Fruit fly (Drosophila melanogaster) whole organism, prepupa: ENCODE data around the gene CG32024.

Experiments
- CG10631 ChIP-seq: fragments of 200-800 bp; sonication (Bioruptor generic); optimal IDR thresholded peaks from 2 replicates; lab custom pipeline; 2016; ENCODE audit warnings: missing biosample characterization, missing genetic modification characterization
- CG10669 ChIP-seq: fragments of 200-800 bp; sonication (Bioruptor generic); optimal IDR thresholded peaks from 3 replicates; lab custom pipeline; 2018; ENCODE audit warnings: missing biosample characterization, mild to moderate bottlenecking, missing genetic modification characterization, moderate library complexity
- CG11762 ChIP-seq: fragments of 200-800 bp; sonication (Bioruptor generic); optimal IDR thresholded peaks from 3 replicates; lab custom pipeline; 2016; ENCODE audit warnings: missing biosample characterization, missing genetic modification characterization; ENCODE audit not compliant: insufficient read depth
- CG11902 ChIP-seq: fragments of 200-800 bp; sonication (Bioruptor generic); optimal IDR thresholded peaks from 3 replicates; lab custom pipeline; 2016; ENCODE audit warnings: missing biosample characterization, missing genetic modification characterization
- CG15336 ChIP-seq: fragments of 200-800 bp; sonication (Bioruptor generic); IDR thresholded peaks from 2 replicates; pipeline ENCODE4 v1.3.6; 2022; ENCODE audit warnings: missing biosample characterization, missing genetic modification characterization
- CG3032 ChIP-seq: fragments of 200-800 bp; optimal IDR thresholded peaks from 2 replicates; lab custom pipeline; 2019; ENCODE audit warnings: missing biosample characterization, mild to moderate bottlenecking, missing genetic modification characterization, moderate library complexity
- CG31627 ChIP-seq: fragments of 200-800 bp; sonication (Bioruptor generic); optimal IDR thresholded peaks from 3 replicates; lab custom pipeline; 2016; ENCODE audit warnings: missing biosample characterization, missing genetic modification characterization
- CG32006 ChIP-seq: fragments of 200-800 bp; sonication (Bioruptor generic); optimal IDR thresholded peaks from 3 replicates; lab custom pipeline; 2017; ENCODE audit warnings: missing biosample characterization, mild to moderate bottlenecking, missing genetic modification characterization
- CG34406 ChIP-seq: fragments of 200-800 bp; sonication (Bioruptor generic); optimal IDR thresholded peaks from 3 replicates; lab custom pipeline; 2016; ENCODE audit warnings: missing biosample characterization, missing genetic modification characterization
- CG3919 ChIP-seq: fragments of 200-800 bp; sonication (Bioruptor generic); optimal IDR thresholded peaks from 3 replicates; lab custom pipeline; 2016; ENCODE audit warnings: missing biosample characterization, missing genetic modification characterization
- CG4318 ChIP-seq: fragments of 200-800 bp; sonication (Bioruptor generic); optimal IDR thresholded peaks from 3 replicates; lab custom pipeline; 2017; ENCODE audit warnings: missing biosample characterization, mild to moderate bottlenecking, missing genetic modification characterization
- CG6163 ChIP-seq: fragments of 200-800 bp; sonication (Bioruptor generic); IDR thresholded peaks from 3 replicates; pipeline ENCODE4 v1.3.6; 2022; ENCODE audit warnings: missing biosample characterization, missing genetic modification characterization
- CG6276 ChIP-seq: fragments of 200-800 bp; sonication (Bioruptor generic); optimal IDR thresholded peaks from 2 replicates; lab custom pipeline; 2017; ENCODE audit warnings: missing biosample characterization, mild to moderate bottlenecking, missing genetic modification characterization
- CG6792 ChIP-seq: fragments of 200-800 bp; sonication (Bioruptor generic); optimal IDR thresholded peaks from 3 replicates; lab custom pipeline; 2016; ENCODE audit warnings: missing biosample characterization, missing genetic modification characterization
- CG8119 ChIP-seq: fragments of 200-800 bp; sonication (Bioruptor generic); IDR thresholded peaks from 3 replicates; pipeline ENCODE4 v1.3.6; 2022; ENCODE audit warnings: missing biosample characterization, missing genetic modification characterization
- CG8632 ChIP-seq: fragments of 200-800 bp; sonication (Bioruptor generic); optimal IDR thresholded peaks from 3 replicates; lab custom pipeline; 2016; ENCODE audit warnings: missing biosample characterization, missing genetic modification characterization
- CG9139 ChIP-seq: fragments of 200-800 bp; sonication (Bioruptor generic); optimal IDR thresholded peaks from 3 replicates; lab custom pipeline; 2017; ENCODE audit warnings: missing biosample characterization, mild to moderate bottlenecking, missing genetic modification characterization
- Eip75B ChIP-seq: fragments of 200-800 bp; sonication (Bioruptor generic); optimal IDR thresholded peaks from 3 replicates; lab custom pipeline; 2016; ENCODE audit warnings: missing biosample characterization, missing genetic modification characterization
- Eip78C ChIP-seq: fragments of 200-800 bp; sonication (Bioruptor generic); peaks from one replicate; lab custom pipeline; 2016; ENCODE audit warnings: missing biosample characterization, missing genetic modification characterization
- Eip93F ChIP-seq: fragments of 200-800 bp; sonication (Bioruptor generic); optimal IDR thresholded peaks from 2 replicates; lab custom pipeline; 2016; ENCODE audit warnings: missing biosample characterization, mild to moderate bottlenecking, missing genetic modification characterization
- Ets96B ChIP-seq: fragments of 200-800 bp; optimal IDR thresholded peaks from 2 replicates; lab custom pipeline; 2019; ENCODE audit warnings: missing biosample characterization, mild to moderate bottlenecking, missing genetic modification characterization, moderate library complexity
- Gug ChIP-seq: fragments of 200-800 bp; sonication (Bioruptor generic); IDR thresholded peaks from 2 replicates; pipeline ENCODE4 v1.3.6; 2022; ENCODE audit warnings: missing biosample characterization, missing genetic modification characterization
- Hr39 ChIP-seq: fragments of 200-800 bp; sonication (Bioruptor generic); optimal IDR thresholded peaks from 2 replicates; lab custom pipeline; 2016; ENCODE audit warnings: missing biosample characterization, missing genetic modification characterization
- Hr4 ChIP-seq: fragments of 200-800 bp; sonication (Bioruptor generic); optimal IDR thresholded peaks from 3 replicates; lab custom pipeline; 2016; ENCODE audit warnings: missing biosample characterization, missing genetic modification characterization
- Lpt ChIP-seq: fragments of 200-800 bp; sonication (Bioruptor generic); optimal IDR thresholded peaks from 3 replicates; lab custom pipeline; 2016; ENCODE audit warnings: missing biosample characterization, missing genetic modification characterization
- Met ChIP-seq: fragments of 200-800 bp; sonication (Bioruptor generic); optimal IDR thresholded peaks from 3 replicates; lab custom pipeline; 2016; ENCODE audit warnings: missing biosample characterization, missing genetic modification characterization
- OdsH ChIP-seq: fragments of 200-800 bp; sonication (Bioruptor generic); optimal IDR thresholded peaks from 3 replicates; lab custom pipeline; 2016; ENCODE audit warnings: missing biosample characterization, missing genetic modification characterization
- Smox ChIP-seq: fragments of 200-800 bp; sonication (Bioruptor generic); optimal IDR thresholded peaks from 3 replicates; lab custom pipeline; 2016; ENCODE audit warnings: missing biosample characterization, missing genetic modification characterization
- Sox14 ChIP-seq: fragments of 200-800 bp; sonication (Bioruptor generic); optimal IDR thresholded peaks from 3 replicates; lab custom pipeline; 2016; ENCODE audit warnings: missing biosample characterization, missing genetic modification characterization
- Sox15 ChIP-seq: fragments of 200-800 bp; sonication (Bioruptor generic); optimal IDR thresholded peaks from 3 replicates; lab custom pipeline; 2016; ENCODE audit warnings: missing biosample characterization, missing genetic modification characterization
- achi ChIP-seq: fragments of 200-800 bp; sonication (Bioruptor generic); optimal IDR thresholded peaks from 3 replicates; lab custom pipeline; 2016; ENCODE audit warnings: missing biosample characterization, missing genetic modification characterization
- acj6 ChIP-seq: fragments of 200-800 bp; sonication (Bioruptor generic); optimal IDR thresholded peaks from 3 replicates; lab custom pipeline; 2016; ENCODE audit warnings: missing biosample characterization, missing genetic modification characterization
- cyc ChIP-seq: fragments of 200-800 bp; sonication (Bioruptor generic); optimal IDR thresholded peaks from 3 replicates; lab custom pipeline; 2016; ENCODE audit warnings: missing biosample characterization, missing genetic modification characterization
- dac ChIP-seq: fragments of 200-800 bp; sonication (Bioruptor generic); optimal IDR thresholded peaks from 2 replicates; lab custom pipeline; 2017; ENCODE audit warnings: missing biosample characterization, mild to moderate bottlenecking, missing genetic modification characterization
- dsx ChIP-seq: fragments of 200-800 bp; optimal IDR thresholded peaks from 3 replicates; lab custom pipeline; 2019; ENCODE audit warnings: missing biosample characterization, mild to moderate bottlenecking, missing genetic modification characterization, moderate library complexity; ENCODE audit not compliant: poor library complexity, severe bottlenecking
- eg ChIP-seq: fragments of 200-800 bp; sonication (Bioruptor generic); IDR thresholded peaks from 3 replicates; pipeline ENCODE4 v1.3.6; 2022; ENCODE audit warnings: missing biosample characterization, missing genetic modification characterization
- esn ChIP-seq: fragments of 200-800 bp; sonication (Bioruptor generic); optimal IDR thresholded peaks from 2 replicates; lab custom pipeline; 2016; ENCODE audit warnings: missing biosample characterization, mild to moderate bottlenecking, missing genetic modification characterization, moderate library complexity
- fd59A ChIP-seq: fragments of 200-800 bp; sonication (Bioruptor generic); optimal IDR thresholded peaks from 2 replicates; lab custom pipeline; 2017; ENCODE audit warnings: missing biosample characterization, mild to moderate bottlenecking, missing genetic modification characterization, missing genetic modification reagents
- fkh ChIP-seq: fragments of 200-800 bp; sonication (Bioruptor generic); optimal IDR thresholded peaks from 3 replicates; lab custom pipeline; 2017; ENCODE audit warnings: missing biosample characterization, mild to moderate bottlenecking, missing genetic modification characterization, moderate library complexity
- lz ChIP-seq: fragments of 200-800 bp; sonication (Bioruptor generic); optimal IDR thresholded peaks from 3 replicates; lab custom pipeline; 2016; ENCODE audit warnings: missing biosample characterization, missing genetic modification characterization
- net ChIP-seq: fragments of 200-800 bp; sonication (Bioruptor generic); optimal IDR thresholded peaks from 3 replicates; lab custom pipeline; 2016; ENCODE audit warnings: missing biosample characterization, missing genetic modification characterization
- pdm3 ChIP-seq: fragments of 200-800 bp; sonication (Bioruptor generic); optimal IDR thresholded peaks from 3 replicates; lab custom pipeline; 2016; ENCODE audit warnings: missing biosample characterization, missing genetic modification characterization
- salr ChIP-seq, 2 experiments: fragments of 200-800 bp; sonication (Bioruptor generic); optimal IDR thresholded peaks; 3 replicates each; lab custom pipeline; 2016 to 2018; ENCODE audit warnings: missing biosample characterization in 2 of 2, missing genetic modification characterization in 2 of 2, mild to moderate bottlenecking in 1 of 2
- spab ChIP-seq: fragments of 200-800 bp; sonication (Bioruptor generic); optimal IDR thresholded peaks from 2 replicates; lab custom pipeline; 2017; ENCODE audit warnings: missing biosample characterization, mild to moderate bottlenecking, missing genetic modification characterization, missing genetic modification reagents
- ss ChIP-seq, 2 experiments: fragments of 200-800 bp; sonication (Bioruptor generic); optimal IDR thresholded peaks; 2 replicates in 1 of 2; 3 replicates in 1 of 2; lab custom pipeline; 2017 to 2018; ENCODE audit warnings: mild to moderate bottlenecking in 2 of 2, missing biosample characterization in 2 of 2, missing genetic modification characterization in 2 of 2, moderate library complexity in 1 of 2
- svp ChIP-seq: fragments of 200-800 bp; sonication (Bioruptor generic); peaks from one replicate; lab custom pipeline; 2016; ENCODE audit warnings: missing biosample characterization, missing genetic modification characterization
- topi ChIP-seq: fragments of 200-800 bp; sonication (Bioruptor generic); optimal IDR thresholded peaks from 3 replicates; lab custom pipeline; 2016; ENCODE audit warnings: missing biosample characterization, missing genetic modification characterization

Gene CG32024

dm6 chr3L:8780723-8781296 lies 26.6 kb upstream of the CG32024 start:
- TF ChIP-seq dsx (GFP tag; lab: Kevin White, UChicago) (no peak), fkh (peak; percentile 58)
- TF ChIP-seq, all 60 proteins: peak for 1

- TF ChIP-seq net (GFP tag; lab: Kevin White, UChicago) (peak; percentile 17), CG3919 (GFP tag; lab: Kevin White, UChicago) (peak; percentile 66), achi (GFP tag; lab: Kevin White, UChicago) (peak; percentile 57), CG6276 (GFP tag; lab: Kevin White, UChicago) (peak; percentile 67), dsx (GFP tag; lab: Kevin White, UChicago) (no peak), CG8119 (GFP tag; lab: Robert Waterston, UW) (peak; percentile 73), pdm3 (GFP tag; lab: Kevin White, UChicago) (peak; percentile 48), Gug (GFP tag; lab: Robert Waterston, UW) (peak; percentile 25; the same call in 1 of the 2 replicates), Lpt (GFP tag; lab: Kevin White, UChicago) (peak; percentile 63), Hr39 (GFP tag; lab: Kevin White, UChicago) (peak; percentile 47), Sox15 (no peak), topi (GFP tag; lab: Kevin White, UChicago) (peak; percentile 32), lz (GFP tag; lab: Kevin White, UChicago) (peak; percentile 43), CG34406 (GFP tag; lab: Kevin White, UChicago) (peak; percentile 31), ss (GFP tag; optimal IDR thresholded peaks at IDR 0.05; lab: Kevin White, UChicago) (no peak), eg (GFP tag; lab: Robert Waterston, UW) (peak; percentile 54; the same call in 2 of the 3 replicates), CG4318 (peak; percentile 87), svp (peak; percentile 6), cyc (GFP tag; lab: Kevin White, UChicago) (peak; percentile 25), fkh (no peak), Eip75B (peak; percentile 3), CG11902 (GFP tag; lab: Kevin White, UChicago) (peak; percentile 0), CG15336 (GFP tag; lab: Robert Waterston, UW) (peak; percentile 73), salr (GFP tag; optimal IDR thresholded peaks at IDR 0.05; lab: Kevin White, UChicago) (peak in 1 of 2 experiments; percentile 72), fd59A (GFP tag; lab: Kevin White, UChicago) (peak; percentile 6), Ets96B (tag; lab: Kevin White, UChicago) (no peak), CG31627 (GFP tag; lab: Kevin White, UChicago) (peak; percentile 14), Eip93F (GFP tag; lab: Kevin White, UChicago) (no peak), CG6163 (GFP tag; lab: Robert Waterston, UW) (peak; percentile 35; the same call in 1 of the 3 replicates), dac (GFP tag; lab: Kevin White, UChicago) (peak; percentile 73), Hr4 (peak; percentile 87), CG8632 (peak; percentile 35), CG10631 (GFP tag; lab: Kevin White, UChicago) (peak; percentile 29), spab (GFP tag; lab: Kevin White, UChicago) (no peak), CG3032 (tag; lab: Kevin White, UChicago) (no peak), CG11762 (peak; percentile 47), Smox (GFP tag; lab: Kevin White, UChicago) (no peak), Eip78C (GFP tag; lab: Kevin White, UChicago) (peak; percentile 89), CG9139 (GFP tag; lab: Kevin White, UChicago) (no peak), Met (GFP tag; lab: Kevin White, UChicago) (no peak), OdsH (GFP tag; lab: Kevin White, UChicago) (peak; percentile 53), acj6 (GFP tag; lab: Kevin White, UChicago) (peak; percentile 15), CG10669 (GFP tag; lab: Kevin White, UChicago) (peak; percentile 15), esn (peak; percentile 56), Sox14 (peak; percentile 61), CG32006 (GFP tag; lab: Kevin White, UChicago) (peak; percentile 93), CG6792 (GFP tag; lab: Kevin White, UChicago) (peak; percentile 34)
These were observed 25.4 kb upstream of the CG32024 start for dm6 chr3L:8781993-8782392.
